Worm (Caenorhabditis elegans) whole organism, L1 larva: ENCODE data around the gene F31A3.3.

Experiments
- C16A3.4 ChIP-seq: fragments of 150-350 bp; optimal IDR thresholded peaks from 2 replicates; lab custom pipeline; 2014; ENCODE audit warnings: missing biosample characterization, missing genetic modification characterization
- Y116A8C.19 ChIP-seq: sonication (generic microtip); optimal IDR thresholded peaks from 2 replicates; lab custom pipeline; 2016; ENCODE audit warnings: missing compliant biosample characterization, missing genetic modification characterization, borderline replicate concordance
- aly-2 ChIP-seq: fragments of 150-350 bp; optimal IDR thresholded peaks from 2 replicates; lab custom pipeline; 2014; ENCODE audit warnings: missing biosample characterization, missing genetic modification characterization
- ceh-63 ChIP-seq: fragments of 200-800 bp; sonication (Bioruptor generic); optimal IDR thresholded peaks from 2 replicates; lab custom pipeline; 2018; ENCODE audit warnings: mild to moderate bottlenecking, missing genetic modification characterization, missing compliant biosample characterization
- ces-1 ChIP-seq: fragments of 150-350 bp; optimal IDR thresholded peaks from 2 replicates; lab custom pipeline; 2014; ENCODE audit warnings: missing biosample characterization, missing genetic modification reagents, missing genetic modification characterization
- dsc-1 ChIP-seq: sonication (generic microtip); optimal IDR thresholded peaks from 2 replicates; lab custom pipeline; 2016; ENCODE audit warnings: mild to moderate bottlenecking, missing genetic modification characterization, missing compliant biosample characterization
- efl-1 ChIP-seq, 4 experiments: fragments of 150-350 bp; optimal IDR thresholded peaks in 3 of 4; peaks in 1 of 4; 1 replicate in 1 of 4; 2 replicates in 3 of 4; lab custom pipeline; 2014; ENCODE audit warnings: missing biosample characterization in 2 of 4, missing genetic modification characterization in 2 of 4, missing genetic modification reagents in 2 of 4
- elt-3 ChIP-seq, 6 experiments: fragments of 150-350 bp in 1 of 6; sonication (generic microtip); optimal IDR thresholded peaks; 2 replicates each; lab custom pipeline; 2017 to 2018; ENCODE audit warnings: missing biosample characterization in 6 of 6, missing genetic modification characterization in 6 of 6, inconsistent platforms in 1 of 6
- ets-5 ChIP-seq: fragments of 200-800 bp; sonication (Bioruptor generic); IDR thresholded peaks from 2 replicates; pipeline ENCODE4 v1.3.6; 2022; ENCODE audit warnings: missing genetic modification characterization, missing compliant biosample characterization
- fkh-4 ChIP-seq: sonication (generic microtip); optimal IDR thresholded peaks from 2 replicates; lab custom pipeline; 2016; ENCODE audit warnings: missing compliant biosample characterization, missing genetic modification characterization, borderline replicate concordance
- hlh-4 ChIP-seq: sonication (generic microtip); optimal IDR thresholded peaks from 2 replicates; lab custom pipeline; 2016; ENCODE audit warnings: mild to moderate bottlenecking, missing genetic modification characterization, missing compliant biosample characterization
- hpl-2 ChIP-seq: fragments of 150-350 bp; optimal IDR thresholded peaks from 2 replicates; lab custom pipeline; 2014; ENCODE audit warnings: missing biosample characterization, missing genetic modification reagents, missing genetic modification characterization
- jun-1 ChIP-seq: fragments of 150-350 bp; optimal IDR thresholded peaks from 2 replicates; lab custom pipeline; 2014; ENCODE audit warnings: missing biosample characterization, missing genetic modification reagents, missing genetic modification characterization
- lin-14 ChIP-seq: fragments of 200-800 bp; sonication (Bioruptor generic); optimal IDR thresholded peaks from 2 replicates; lab custom pipeline; 2018; ENCODE audit warnings: mild to moderate bottlenecking, missing genetic modification characterization, moderate library complexity, missing compliant biosample characterization
- lin-15B ChIP-seq: fragments of 150-350 bp; sonication (generic microtip); optimal IDR thresholded peaks from 3 replicates; lab custom pipeline; 2014; ENCODE audit warnings: missing biosample characterization, missing genetic modification characterization
- lin-35 ChIP-seq, 2 experiments: fragments of 150-350 bp; optimal IDR thresholded peaks; 2 replicates each; lab custom pipeline; 2014; ENCODE audit warnings: missing biosample characterization in 2 of 2, missing genetic modification characterization in 2 of 2, missing genetic modification reagents in 2 of 2
- lir-3 ChIP-seq: sonication (generic microtip); optimal IDR thresholded peaks from 2 replicates; lab custom pipeline; 2016; ENCODE audit warnings: mild to moderate bottlenecking, missing genetic modification characterization, moderate library complexity, missing compliant biosample characterization; ENCODE audit not compliant: poor library complexity
- lsy-2 ChIP-seq, 2 experiments: fragments of 150-350 bp; optimal IDR thresholded peaks; 2 replicates each; lab custom pipeline; 2014; ENCODE audit warnings: missing biosample characterization in 2 of 2, missing genetic modification characterization in 2 of 2
- mep-1 ChIP-seq: fragments of 150-350 bp; optimal IDR thresholded peaks from 2 replicates; lab custom pipeline; 2014; ENCODE audit warnings: missing biosample characterization, missing genetic modification characterization
- nhr-11 ChIP-seq: fragments of 150-350 bp; optimal IDR thresholded peaks from 2 replicates; lab custom pipeline; 2014; ENCODE audit warnings: missing biosample characterization, missing genetic modification characterization
- nhr-12 ChIP-seq: sonication (generic microtip); optimal IDR thresholded peaks from 2 replicates; lab custom pipeline; 2017; ENCODE audit warnings: missing biosample characterization, missing genetic modification characterization
- nhr-19 ChIP-seq: fragments of 200-800 bp; sonication (Bioruptor generic); conservative IDR thresholded peaks from 2 replicates; pipeline ENCODE4 v1.3.6; 2022; ENCODE audit warnings: missing genetic modification characterization, missing compliant biosample characterization
- nhr-20 ChIP-seq: sonication (generic microtip); optimal IDR thresholded peaks from 2 replicates; lab custom pipeline; 2016; ENCODE audit warnings: mild to moderate bottlenecking, missing genetic modification characterization, missing compliant biosample characterization
- nhr-71 ChIP-seq: sonication (generic microtip); optimal IDR thresholded peaks from 2 replicates; lab custom pipeline; 2016; ENCODE audit warnings: mild to moderate bottlenecking, missing genetic modification characterization, moderate library complexity, missing compliant biosample characterization
- nhr-84 ChIP-seq: sonication (generic microtip); optimal IDR thresholded peaks from 2 replicates; lab custom pipeline; 2017; ENCODE audit warnings: missing biosample characterization, missing genetic modification characterization
- nhr-90 ChIP-seq: sonication (generic microtip); optimal IDR thresholded peaks from 2 replicates; lab custom pipeline; 2016; ENCODE audit warnings: mild to moderate bottlenecking, missing genetic modification characterization, missing compliant biosample characterization; ENCODE audit not compliant: poor library complexity
- pax-3 ChIP-seq: fragments of 200-800 bp; sonication (Bioruptor generic); optimal IDR thresholded peaks from 2 replicates; lab custom pipeline; 2018; ENCODE audit warnings: mild to moderate bottlenecking, missing genetic modification characterization, moderate library complexity, missing compliant biosample characterization
- rnt-1 ChIP-seq: sonication (generic microtip); optimal IDR thresholded peaks from 2 replicates; lab custom pipeline; 2016; ENCODE audit warnings: mild to moderate bottlenecking, missing genetic modification characterization, moderate library complexity, missing compliant biosample characterization
- snu-23 ChIP-seq: sonication (generic microtip); optimal IDR thresholded peaks from 2 replicates; lab custom pipeline; 2016; ENCODE audit warnings: missing genetic modification characterization, missing compliant biosample characterization
- sox-4 ChIP-seq: sonication (generic microtip); optimal IDR thresholded peaks from 2 replicates; lab custom pipeline; 2016; ENCODE audit warnings: missing genetic modification characterization, missing compliant biosample characterization
- sup-37 ChIP-seq: fragments of 200-800 bp; sonication (Bioruptor generic); optimal IDR thresholded peaks from 2 replicates; lab custom pipeline; 2018; ENCODE audit warnings: mild to moderate bottlenecking, missing genetic modification characterization, missing compliant biosample characterization
- unc-62 ChIP-seq: fragments of 150-350 bp; optimal IDR thresholded peaks from 2 replicates; lab custom pipeline; 2014; ENCODE audit warnings: missing biosample characterization, missing genetic modification reagents, missing genetic modification characterization
- vab-15 ChIP-seq: sonication (generic microtip); optimal IDR thresholded peaks from 2 replicates; lab custom pipeline; 2017; ENCODE audit warnings: missing genotype, mild to moderate bottlenecking, missing genetic modification characterization, missing compliant biosample characterization
- zag-1 ChIP-seq: fragments of 150-350 bp; optimal IDR thresholded peaks from 2 replicates; lab custom pipeline; 2014; ENCODE audit warnings: missing biosample characterization, missing genetic modification characterization
- ztf-4 ChIP-seq: fragments of 150-350 bp; optimal IDR thresholded peaks from 2 replicates; lab custom pipeline; 2014; ENCODE audit warnings: missing biosample characterization, missing genetic modification characterization

F31A3.3 gene

ce11 chrX:17534877-17535276 lies 1.0 kb upstream of the F31A3.3 start:
- TF ChIP-seq nhr-71 (tag; lab: Kevin White, UChicago) (peak; percentile 2), nhr-20 (tag; lab: Kevin White, UChicago) (peak; percentile 11), hlh-4 (no peak), ets-5 (GFP tag; lab: Robert Waterston, UW) (no peak), lin-14 (GFP tag; lab: Kevin White, UChicago) (peak; percentile 40), Y116A8C.19 (tag; lab: Kevin White, UChicago) (no peak), dsc-1 (tag; lab: Kevin White, UChicago) (peak; percentile 62)

- TF ChIP-seq nhr-19 (GFP tag; lab: Robert Waterston, UW) (peak; percentile 31), lsy-2 (tag; optimal IDR thresholded peaks at IDR 0.05; lab: Kevin White, UChicago) (peak in 1 of 2 experiments; percentile 10), rnt-1 (tag; lab: Kevin White, UChicago) (peak; percentile 67), snu-23 (GFP tag; lab: Kevin White, UChicago) (peak; percentile 2), lir-3 (no peak), nhr-11 (tag; lab: Kevin White, UChicago) (no peak), nhr-71 (tag; lab: Kevin White, UChicago) (peak; percentile 64), nhr-84 (tag; lab: Kevin White, UChicago) (no peak), efl-1 (optimal IDR thresholded peaks at IDR 0.05; lab: Kevin White, UChicago) (no peak), efl-1 (GFP tag; optimal IDR thresholded peaks at IDR 0.05 in 1 of 2; lab: Kevin White, UChicago) (peak in 1 of 2 experiments; percentile 11), lin-14 (GFP tag; lab: Kevin White, UChicago) (peak; percentile 75), dsc-1 (tag; lab: Kevin White, UChicago) (peak; percentile 93), fkh-4 (peak; percentile 73)
- TF ChIP-seq, all 84 proteins: peak for 9
Observed at ce11 chrX:17528068-17528467, 5.8 kb downstream of the F31A3.3 start, which contains the start of gene sup-10. Gene sup-10, plus strand, starts transcription at chrX:17528344.

ce11 chrX:17527377-17527776 lies 6.5 kb downstream of the F31A3.3 start:
- TF ChIP-seq C16A3.4 (tag; lab: Kevin White, UChicago) (no peak), sup-37 (no peak), mep-1 (tag; lab: Kevin White, UChicago) (no peak), ces-1 (GFP tag; lab: Kevin White, UChicago) (no peak), hpl-2 (GFP tag; lab: Kevin White, UChicago) (no peak), lin-35 (GFP tag; optimal IDR thresholded peaks at IDR 0.05; lab: Kevin White, UChicago) (no peak), nhr-12 (no peak), lin-15B (tag; lab: Kevin White, UChicago) (no peak), zag-1 (tag; lab: Kevin White, UChicago) (no peak), pax-3 (tag; lab: Kevin White, UChicago) (no peak), ceh-63 (no peak), elt-3 (tag; optimal IDR thresholded peaks at IDR 0.05; lab: Kevin White, UChicago) (no peak), nhr-71 (tag; lab: Kevin White, UChicago) (no peak), unc-62 (GFP tag; lab: Kevin White, UChicago) (no peak), Y116A8C.19 (tag; lab: Kevin White, UChicago) (no peak), ztf-4 (tag; lab: Kevin White, UChicago) (no peak), aly-2 (no peak), sox-4 (tag; lab: Kevin White, UChicago) (no peak), nhr-90 (tag; lab: Kevin White, UChicago) (no peak), jun-1 (tag; lab: Kevin White, UChicago) (no peak)
- TF ChIP-seq, all 84 proteins: peak for 0

ce11 chrX:17521425-17521824 lies 12.4 kb downstream of the F31A3.3 start:
- TF ChIP-seq nhr-20 (tag; lab: Kevin White, UChicago) (no peak), lsy-2 (tag; optimal IDR thresholded peaks at IDR 0.05; lab: Kevin White, UChicago) (peak in 1 of 2 experiments; percentile 17), vab-15 (no peak)
